Fruit fly (Drosophila melanogaster) Kc167 (cell line): ENCODE data around the gene PAN3.

ENCODE experiments used
- Sin3A ChIP-seq: fragments of >200 bp; optimal IDR thresholded peaks from 2 replicates; lab custom pipeline; 2018; ENCODE audit warnings: missing external identifiers
- h ChIP-seq: fragments of >200 bp; optimal IDR thresholded peaks from 3 replicates; lab custom pipeline; 2018; ENCODE audit warnings: missing external identifiers
- psq ChIP-seq: fragments of >200 bp; optimal IDR thresholded peaks from 2 replicates; lab custom pipeline; 2017; ENCODE audit warnings: missing external identifiers

DNA sequence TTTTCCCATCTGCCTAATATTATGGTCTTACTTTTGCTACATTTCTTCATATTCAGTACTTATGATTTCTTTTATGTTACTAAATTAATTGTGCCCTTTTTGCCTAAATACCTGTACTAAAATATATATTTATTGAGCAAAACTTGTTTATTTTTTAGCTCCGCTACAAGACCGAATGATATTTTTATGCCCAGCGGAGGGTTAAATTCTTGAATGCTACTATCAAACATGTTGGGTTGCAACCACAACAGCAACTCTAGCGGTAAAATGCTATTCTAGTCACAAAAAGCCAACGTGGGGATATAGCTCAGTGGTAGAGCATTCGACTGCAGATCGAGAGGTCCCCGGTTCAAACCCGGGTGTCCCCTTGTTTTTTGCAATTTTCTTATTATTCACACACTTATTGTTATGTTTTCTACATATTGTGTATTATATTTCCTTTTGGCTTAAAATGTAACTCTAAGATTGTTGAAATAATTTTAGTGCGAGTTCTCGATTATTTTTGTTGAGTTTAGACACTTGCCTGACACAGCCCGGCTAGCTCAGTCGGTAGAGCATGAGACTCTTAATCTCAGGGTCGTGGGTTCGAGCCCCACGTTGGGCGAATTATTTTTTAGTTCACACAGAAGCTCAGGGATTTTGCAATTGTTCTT is 25.3 kb downstream of the PAN3 start:
- TF ChIP-seq h (lab: Kevin White, UChicago) (no peak), psq (lab: Kevin White, UChicago) (no peak), Sin3A (no peak)
